Worm (Caenorhabditis elegans) whole organism, midembryonic: ENCODE data around the gene D1079.1.

Experiments used
- cog-1 ChIP-seq: sonication (generic microtip); optimal IDR thresholded peaks from 2 replicates; lab custom pipeline; 2016; ENCODE audit warnings: missing genetic modification characterization, missing compliant biosample characterization
- flt-1 ChIP-seq: fragments of 200-800 bp; sonication (Bioruptor generic); IDR thresholded peaks from 2 replicates; pipeline ENCODE4 v1.3.6; 2022; ENCODE audit warnings: missing genetic modification characterization, missing compliant biosample characterization
- ref-1 ChIP-seq: fragments of 200-800 bp; sonication (Bioruptor generic); conservative IDR thresholded peaks from 2 replicates; pipeline ENCODE4 v1.3.6; 2022; ENCODE audit warnings: missing genetic modification reagents, missing genetic modification characterization, missing compliant biosample characterization
- tab-1 ChIP-seq: fragments of 200-800 bp; sonication (Bioruptor generic); IDR thresholded peaks from 2 replicates; pipeline ENCODE4 v1.3.6; 2022; ENCODE audit warnings: missing genetic modification characterization, missing compliant biosample characterization
- ztf-23 ChIP-seq: fragments of 200-800 bp; sonication (Bioruptor generic); IDR thresholded peaks from 2 replicates; pipeline ENCODE4 v1.3.6; 2022; ENCODE audit warnings: missing genetic modification reagents, missing genetic modification characterization, missing compliant biosample characterization

DNA sequence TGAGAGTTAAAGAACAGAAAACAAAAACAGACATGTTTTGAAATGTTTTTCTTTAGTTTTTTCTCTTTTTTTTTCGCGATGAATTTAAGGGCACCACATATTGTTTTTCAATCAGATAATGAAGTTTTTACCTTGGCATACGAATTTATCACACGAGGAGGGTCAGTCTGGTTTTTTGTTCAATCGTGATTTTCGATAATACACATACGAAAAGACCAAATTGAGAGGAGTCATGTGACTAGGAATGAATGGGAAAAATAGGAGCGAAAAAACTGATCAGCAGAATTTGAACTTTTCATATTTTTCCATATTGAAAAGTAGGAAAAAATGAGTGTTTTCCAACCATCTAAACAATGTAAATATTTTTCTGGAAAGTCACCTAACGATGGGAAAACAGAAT, 16.5 kb upstream of the D1079.1 start:
- no peak for TF ChIP-seq cog-1 (tag; lab: Kevin White, UChicago)
- no peak for TF ChIP-seq ztf-23 (GFP tag; lab: Robert Waterston, UW)
- TF ChIP-seq ref-1 (GFP tag; lab: Robert Waterston, UW): no peak
- TF ChIP-seq flt-1 (GFP tag; lab: Robert Waterston, UW): no peak
- TF ChIP-seq tab-1 (GFP tag; lab: Robert Waterston, UW): no peak
